Worm (Caenorhabditis elegans) whole organism, late embryonic: ENCODE results near the gene C54F6.3.

ENCODE experiments used
- ama-1 ChIP-seq: fragments of 150-350 bp; optimal IDR thresholded peaks from 2 replicates; lab custom pipeline; 2014
- ets-4 ChIP-seq: sonication (generic microtip); optimal IDR thresholded peaks from 2 replicates; lab custom pipeline; 2016; ENCODE audit warnings: missing genetic modification characterization, missing compliant biosample characterization

DNA sequence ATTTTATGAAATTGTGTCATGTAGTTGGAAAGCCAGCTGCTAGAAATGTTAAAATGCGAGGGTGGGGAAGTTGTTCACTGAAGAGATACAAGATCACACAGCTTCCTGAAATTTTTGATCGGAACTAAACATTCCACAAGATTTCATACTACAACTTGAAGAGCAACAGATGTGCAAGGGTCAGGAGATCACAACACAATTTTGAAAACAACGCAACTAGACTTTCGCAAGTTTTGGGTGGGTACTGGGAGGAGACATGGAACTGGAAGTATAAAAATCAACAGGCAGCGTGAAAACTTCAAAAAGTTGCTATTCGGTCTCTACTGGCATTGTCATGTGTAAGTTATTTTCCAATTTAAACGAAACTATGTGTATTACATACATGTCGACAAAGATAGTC lies 18.8 kb downstream of the C54F6.3 start, which contains the start of gene F19F10.3:
- TF ChIP-seq ama-1 (lab: Kevin White, UChicago), result no peak
- no peak for TF ChIP-seq ets-4 (tag; lab: Kevin White, UChicago)
